Worm (Caenorhabditis elegans) whole organism, late embryonic: ENCODE measurements around the gene srt-18.

ENCODE experiments used
- C38D4.7 ChIP-seq: fragments of 200-800 bp; sonication (Bioruptor generic); optimal IDR thresholded peaks from 2 replicates; lab custom pipeline; 2018; ENCODE audit warnings: mild to moderate bottlenecking, missing genetic modification characterization, moderate library complexity, missing compliant biosample characterization
- F13H6.1 ChIP-seq: sonication (generic microtip); optimal IDR thresholded peaks from 2 replicates; lab custom pipeline; 2016; ENCODE audit warnings: missing genetic modification characterization, missing compliant biosample characterization
- K02D7.2 ChIP-seq: sonication (generic microtip); optimal IDR thresholded peaks from 2 replicates; lab custom pipeline; 2017; ENCODE audit warnings: mild to moderate bottlenecking, missing genetic modification characterization, missing compliant biosample characterization
- T23F11.4 ChIP-seq: fragments of 200-800 bp; sonication (Bioruptor generic); optimal IDR thresholded peaks from 2 replicates; lab custom pipeline; 2018; ENCODE audit warnings: mild to moderate bottlenecking, missing genetic modification characterization, missing compliant biosample characterization
- ahr-1 ChIP-seq: sonication (generic microtip); optimal IDR thresholded peaks from 2 replicates; lab custom pipeline; 2016; ENCODE audit warnings: missing genetic modification characterization, missing compliant biosample characterization
- ama-1 ChIP-seq: fragments of 150-350 bp; optimal IDR thresholded peaks from 2 replicates; lab custom pipeline; 2014
- ceh-19 ChIP-seq: fragments of 200-800 bp; sonication (Bioruptor generic); optimal IDR thresholded peaks from 2 replicates; lab custom pipeline; 2018; ENCODE audit warnings: mild to moderate bottlenecking, missing genetic modification characterization, missing compliant biosample characterization
- ceh-22 ChIP-seq: sonication (generic microtip); optimal IDR thresholded peaks from 2 replicates; lab custom pipeline; 2017; ENCODE audit warnings: missing biosample characterization, missing genetic modification characterization
- ceh-30 ChIP-seq: fragments of 150-350 bp; optimal IDR thresholded peaks from 2 replicates; lab custom pipeline; 2014; ENCODE audit warnings: missing biosample characterization, missing genetic modification characterization
- ceh-31 ChIP-seq: sonication (generic microtip); optimal IDR thresholded peaks from 2 replicates; lab custom pipeline; 2016; ENCODE audit warnings: missing genetic modification characterization, missing compliant biosample characterization
- ceh-48 ChIP-seq: sonication (generic microtip); optimal IDR thresholded peaks from 2 replicates; lab custom pipeline; 2016; ENCODE audit warnings: missing genetic modification characterization, inconsistent platforms, missing compliant biosample characterization
- ceh-6 ChIP-seq: fragments of 200-800 bp; sonication (Bioruptor generic); optimal IDR thresholded peaks from 2 replicates; lab custom pipeline; 2018; ENCODE audit warnings: mild to moderate bottlenecking, missing genetic modification characterization, missing compliant biosample characterization
- ceh-9 ChIP-seq: sonication (generic microtip); optimal IDR thresholded peaks from 2 replicates; lab custom pipeline; 2016; ENCODE audit warnings: mild to moderate bottlenecking, missing genetic modification characterization, inconsistent platforms, missing compliant biosample characterization
- dmd-4 ChIP-seq: sonication (generic microtip); optimal IDR thresholded peaks from 2 replicates; lab custom pipeline; 2016; ENCODE audit warnings: borderline replicate concordance, missing genetic modification characterization, missing compliant biosample characterization
- dve-1 ChIP-seq: sonication (generic microtip); optimal IDR thresholded peaks from 2 replicates; lab custom pipeline; 2017; ENCODE audit warnings: antibody characterized with exemption, mild to moderate bottlenecking, missing genetic modification characterization, missing compliant biosample characterization
- elt-4 ChIP-seq: sonication (generic microtip); optimal IDR thresholded peaks from 2 replicates; lab custom pipeline; 2016; ENCODE audit warnings: missing genetic modification characterization, missing compliant biosample characterization
- ets-4 ChIP-seq: sonication (generic microtip); optimal IDR thresholded peaks from 2 replicates; lab custom pipeline; 2016; ENCODE audit warnings: missing genetic modification characterization, missing compliant biosample characterization
- eyg-1 ChIP-seq: sonication (generic microtip); optimal IDR thresholded peaks from 2 replicates; lab custom pipeline; 2016; ENCODE audit warnings: missing genotype, missing genetic modification characterization, missing compliant biosample characterization
- fkh-6 ChIP-seq: sonication (generic microtip); optimal IDR thresholded peaks from 2 replicates; lab custom pipeline; 2016; ENCODE audit warnings: missing genetic modification characterization, missing compliant biosample characterization
- gmeb-2 ChIP-seq: sonication (generic microtip); optimal IDR thresholded peaks from 2 replicates; lab custom pipeline; 2016; ENCODE audit warnings: missing genetic modification characterization, inconsistent platforms, missing compliant biosample characterization
- hlh-15 ChIP-seq: sonication (generic microtip); optimal IDR thresholded peaks from 2 replicates; lab custom pipeline; 2016; ENCODE audit warnings: missing genetic modification characterization, missing compliant biosample characterization
- hlh-30 ChIP-seq: sonication (generic microtip); optimal IDR thresholded peaks from 2 replicates; lab custom pipeline; 2017; ENCODE audit warnings: antibody characterized with exemption, missing genetic modification characterization, missing compliant biosample characterization; ENCODE audit not compliant: insufficient read depth
- madf-2 ChIP-seq: sonication (generic microtip); optimal IDR thresholded peaks from 2 replicates; lab custom pipeline; 2017; ENCODE audit warnings: missing genetic modification characterization, missing compliant biosample characterization
- nfya-1 ChIP-seq: sonication (generic microtip); optimal IDR thresholded peaks from 2 replicates; lab custom pipeline; 2017; ENCODE audit warnings: missing genetic modification characterization, mild to moderate bottlenecking, missing compliant biosample characterization, antibody characterized with exemption, moderate library complexity
- nhr-11 ChIP-seq: fragments of 150-350 bp; optimal IDR thresholded peaks from 2 replicates; lab custom pipeline; 2014; ENCODE audit warnings: missing biosample characterization, missing genetic modification characterization
- nhr-232 ChIP-seq: sonication (generic microtip); optimal IDR thresholded peaks from 2 replicates; lab custom pipeline; 2016; ENCODE audit warnings: missing genetic modification characterization, missing compliant biosample characterization
- npax-4 ChIP-seq: sonication (generic microtip); optimal IDR thresholded peaks from 2 replicates; lab custom pipeline; 2016; ENCODE audit warnings: missing genetic modification characterization, missing compliant biosample characterization
- odd-2 ChIP-seq: sonication (generic microtip); optimal IDR thresholded peaks from 2 replicates; lab custom pipeline; 2017; ENCODE audit warnings: antibody characterized with exemption, mild to moderate bottlenecking, missing genetic modification characterization, missing compliant biosample characterization
- pag-3 ChIP-seq: sonication (generic microtip); optimal IDR thresholded peaks from 2 replicates; lab custom pipeline; 2016; ENCODE audit warnings: missing compliant biosample characterization, missing genetic modification characterization, borderline replicate concordance
- pat-9 ChIP-seq: fragments of 200-800 bp; sonication (Bioruptor generic); optimal IDR thresholded peaks from 2 replicates; lab custom pipeline; 2018; ENCODE audit warnings: mild to moderate bottlenecking, missing genetic modification characterization, moderate library complexity, missing compliant biosample characterization
- pha-2 ChIP-seq: sonication (generic microtip); optimal IDR thresholded peaks from 2 replicates; lab custom pipeline; 2017; ENCODE audit warnings: mild to moderate bottlenecking, missing genetic modification characterization, missing compliant biosample characterization
- pqm-1 ChIP-seq: sonication (generic microtip); optimal IDR thresholded peaks from 2 replicates; lab custom pipeline; 2016; ENCODE audit warnings: missing genetic modification characterization, missing compliant biosample characterization
- pros-1 ChIP-seq: fragments of 150-350 bp; optimal IDR thresholded peaks from 2 replicates; lab custom pipeline; 2014; ENCODE audit warnings: missing biosample characterization, missing genetic modification reagents, missing genetic modification characterization
- rnt-1 ChIP-seq: sonication (generic microtip); optimal IDR thresholded peaks from 2 replicates; lab custom pipeline; 2016; ENCODE audit warnings: missing genetic modification characterization, missing compliant biosample characterization
- sdc-2 ChIP-seq: sonication (generic microtip); optimal IDR thresholded peaks from 2 replicates; lab custom pipeline; 2016; ENCODE audit warnings: missing genotype, missing genetic modification characterization, missing compliant biosample characterization
- sox-2 ChIP-seq: fragments of 200-800 bp; sonication (Bioruptor generic); IDR thresholded peaks from 2 replicates; pipeline ENCODE4 v1.3.6; 2022; ENCODE audit warnings: missing genetic modification reagents, missing genetic modification characterization, missing compliant biosample characterization
- sox-4 ChIP-seq: sonication (generic microtip); optimal IDR thresholded peaks from 2 replicates; lab custom pipeline; 2017; ENCODE audit warnings: mild to moderate bottlenecking, missing genetic modification characterization, inconsistent platforms, missing compliant biosample characterization
- syd-9 ChIP-seq: sonication (generic microtip); optimal IDR thresholded peaks from 2 replicates; lab custom pipeline; 2016; ENCODE audit warnings: mild to moderate bottlenecking, missing genetic modification characterization, moderate library complexity, missing compliant biosample characterization
- tbx-2 ChIP-seq: sonication (generic microtip); optimal IDR thresholded peaks from 2 replicates; lab custom pipeline; 2016; ENCODE audit warnings: missing genetic modification characterization, missing compliant biosample characterization
- unc-3 ChIP-seq, 2 experiments: fragments of 200-800 bp in 1 of 2; sonication (Bioruptor generic) in 1 of 2; sonication (generic microtip) in 1 of 2; conservative IDR thresholded peaks in 1 of 2; optimal IDR thresholded peaks in 1 of 2; 2 replicates each; pipeline versions ENCODE4 v1.3.6 to Lab custom; 2016 to 2022; ENCODE audit warnings: missing compliant biosample characterization in 2 of 2, missing genetic modification characterization in 2 of 2, missing genetic modification reagents in 1 of 2
- unc-42 ChIP-seq: sonication (generic microtip); optimal IDR thresholded peaks from 2 replicates; lab custom pipeline; 2016; ENCODE audit warnings: missing genotype, missing genetic modification characterization, missing compliant biosample characterization
- unc-55 ChIP-seq: sonication (generic microtip); optimal IDR thresholded peaks from 2 replicates; lab custom pipeline; 2017; ENCODE audit warnings: missing biosample characterization, missing genetic modification reagents, missing genetic modification characterization
- zip-5 ChIP-seq: sonication (generic microtip); optimal IDR thresholded peaks from 2 replicates; lab custom pipeline; 2016; ENCODE audit warnings: missing genetic modification characterization, missing compliant biosample characterization

srt-18 gene

ce11 chrV:9009175-9009574 is 6.3 kb downstream of the srt-18 start, which contains the start of gene srx-2:
Gene srx-2 (plus strand): TSS chrV:9009475.
- TF ChIP-seq ceh-9 (tag; lab: Kevin White, UChicago) (no peak), pqm-1 (no peak), fkh-6 (tag; lab: Kevin White, UChicago) (no peak), ahr-1 (tag; lab: Kevin White, UChicago) (no peak)

ce11 chrV:9005243-9005642 is 10.2 kb downstream of the srt-18 start, which contains the start of gene srx-3:
Gene srx-3 (plus strand): TSS chrV:9005543.
- TF ChIP-seq unc-55 (GFP tag; lab: Kevin White, UChicago) (no peak), fkh-6 (tag; lab: Kevin White, UChicago) (no peak), gmeb-2 (no peak), unc-3 (GFP tag; conservative IDR thresholded peaks at IDR 0.05; lab: Robert Waterston, UW) (no peak), unc-3 (tag; optimal IDR thresholded peaks at IDR 0.05; lab: Kevin White, UChicago) (no peak), ceh-6 (GFP tag; lab: Kevin White, UChicago) (no peak), ceh-31 (tag; lab: Kevin White, UChicago) (no peak), nfya-1 (tag; lab: Kevin White, UChicago) (no peak), F13H6.1 (tag; lab: Kevin White, UChicago) (no peak), pros-1 (tag; lab: Kevin White, UChicago) (no peak), zip-5 (tag; lab: Kevin White, UChicago) (no peak), unc-42 (tag; lab: Kevin White, UChicago) (no peak), dmd-4 (no peak), rnt-1 (no peak), ama-1 (no peak), pat-9 (tag; lab: Kevin White, UChicago) (no peak), elt-4 (no peak), madf-2 (no peak), eyg-1 (tag; lab: Kevin White, UChicago) (no peak), pag-3 (tag; lab: Kevin White, UChicago) (no peak), nhr-232 (no peak)

DNA sequence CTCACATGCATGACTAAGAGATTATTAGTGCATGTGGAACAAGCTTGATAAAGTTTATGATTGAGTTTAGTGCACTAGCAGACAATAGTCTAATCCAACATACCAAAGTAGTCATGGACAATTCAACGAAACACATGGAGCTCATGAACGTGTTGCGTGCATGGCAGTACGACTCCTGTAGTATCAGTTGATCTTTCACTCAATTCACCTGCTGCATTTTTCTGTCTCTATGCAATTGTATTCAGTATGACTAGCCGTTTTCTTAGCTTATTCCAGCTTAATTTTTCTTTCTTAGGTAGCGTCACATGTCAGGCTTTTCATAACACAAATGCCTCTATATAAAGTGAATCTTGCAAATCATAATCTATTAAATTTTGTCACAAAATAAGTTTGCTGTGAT is 12.1 kb downstream of the srt-18 start, which contains the start of gene srx-1:
Gene srx-1 (plus strand): TSS at position 382 of the 400 bp plus-strand sequence.
- no peak for TF ChIP-seq C38D4.7 (GFP tag; lab: Kevin White, UChicago)
- no peak for TF ChIP-seq nhr-11
- no peak for TF ChIP-seq dve-1
- TF ChIP-seq hlh-15 = no peak
- no peak for TF ChIP-seq ceh-48 (tag; lab: Kevin White, UChicago)
- TF ChIP-seq ceh-30 (tag; lab: Kevin White, UChicago) = no peak
- no peak for TF ChIP-seq dmd-4
- no peak for TF ChIP-seq sox-2
- no peak for TF ChIP-seq odd-2
- no peak for TF ChIP-seq ets-4 (tag; lab: Kevin White, UChicago)
- no peak for TF ChIP-seq sox-4
- TF ChIP-seq ceh-22 (tag; lab: Kevin White, UChicago) = no peak

DNA sequence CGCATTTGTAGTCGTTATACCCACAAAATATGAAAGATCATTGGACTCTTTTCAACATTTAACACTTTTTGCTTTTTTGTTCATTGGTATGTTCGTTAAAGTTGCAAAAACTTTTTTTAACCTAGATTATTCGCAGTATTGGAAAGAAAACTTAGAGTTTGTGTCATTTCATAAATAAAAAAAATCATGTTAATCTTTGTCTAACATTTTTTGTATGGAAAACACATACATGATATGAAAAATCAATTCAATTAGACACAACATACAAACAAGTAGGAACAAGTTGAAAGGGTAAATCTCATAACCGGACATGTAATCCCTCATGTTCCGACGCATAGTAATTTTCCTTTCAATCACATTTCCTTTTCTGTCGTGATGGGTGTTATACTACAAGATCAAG is 14.3 kb downstream of the srt-18 start, which contains the start of gene F59E11.2:
Gene F59E11.2 (plus strand): TSS at position 301 of the 400 bp plus-strand sequence.
- TF ChIP-seq odd-2 (no peak), dve-1 (no peak), K02D7.2 (tag; lab: Kevin White, UChicago) (no peak), rnt-1 (no peak), unc-3 (GFP tag; conservative IDR thresholded peaks at IDR 0.05; lab: Robert Waterston, UW) (no peak), unc-3 (tag; optimal IDR thresholded peaks at IDR 0.05; lab: Kevin White, UChicago) (no peak), ceh-48 (tag; lab: Kevin White, UChicago) (no peak), pha-2 (tag; lab: Kevin White, UChicago) (no peak), syd-9 (no peak), zip-5 (tag; lab: Kevin White, UChicago) (no peak), ceh-30 (tag; lab: Kevin White, UChicago) (no peak), pqm-1 (no peak), hlh-30 (tag; lab: Kevin White, UChicago) (no peak), nfya-1 (tag; lab: Kevin White, UChicago) (no peak), pros-1 (tag; lab: Kevin White, UChicago) (no peak), pat-9 (tag; lab: Kevin White, UChicago) (no peak), T23F11.4 (GFP tag; lab: Kevin White, UChicago) (no peak), npax-4 (tag; lab: Kevin White, UChicago) (no peak), tbx-2 (tag; lab: Kevin White, UChicago) (no peak), ceh-19 (GFP tag; lab: Kevin White, UChicago) (no peak), sdc-2 (no peak)
